Worm (Caenorhabditis elegans): ENCODE measurements around the gene C02B10.6.

- no peak for TF ChIP-seq unc-62 (GFP tag; optimal IDR thresholded peaks at IDR 0.05)
- TF ChIP-seq dpl-1 (GFP tag; optimal IDR thresholded peaks at IDR 0.05), result no peak
- no peak for TF ChIP-seq nhr-179 (tag; optimal IDR thresholded peaks at IDR 0.05)
- no peak for TF ChIP-seq madf-6 (GFP tag; IDR thresholded peaks at IDR 0.05)
- TF ChIP-seq F57C9.4 (tag; optimal IDR thresholded peaks at IDR 0.05), result no peak
- TF ChIP-seq F23B12.7 (tag; optimal IDR thresholded peaks at IDR 0.05; ENCODE audit: insufficient read depth), result no peak
- TF ChIP-seq K12H6.12 (tag; optimal IDR thresholded peaks at IDR 0.05), result no peak
Observed at ce11 chrIV:5086243-5086960, 15.7 kb downstream of the C02B10.6 start.

Measured in whole organism, young adult.